Fruit fly (Drosophila melanogaster) whole organism, adult: ENCODE data around the gene CG6937.

Experiments
- CG11617 ChIP-seq: fragments of 200-800 bp; sonication (Bioruptor generic); optimal IDR thresholded peaks from 2 replicates; lab custom pipeline; 2017; ENCODE audit warnings: mild to moderate bottlenecking, missing biosample characterization, missing genetic modification reagents, missing genetic modification characterization
- CG12768 ChIP-seq: fragments of 200-800 bp; sonication (Bioruptor generic); optimal IDR thresholded peaks from 2 replicates; lab custom pipeline; 2017; ENCODE audit warnings: missing biosample characterization, missing genetic modification characterization, mild to moderate bottlenecking, moderate library complexity, missing genetic modification reagents
- CG14711 ChIP-seq: fragments of 200-800 bp; sonication (Bioruptor generic); optimal IDR thresholded peaks from 2 replicates; lab custom pipeline; 2018; ENCODE audit warnings: missing biosample characterization, mild to moderate bottlenecking, missing genetic modification characterization, moderate library complexity
- CG7045 ChIP-seq: fragments of 200-800 bp; sonication (Bioruptor generic); optimal IDR thresholded peaks from 2 replicates; lab custom pipeline; 2017; ENCODE audit warnings: missing biosample characterization, mild to moderate bottlenecking, missing genetic modification characterization
- kay ChIP-seq: fragments of 200-800 bp; sonication (Bioruptor generic); peaks from one replicate; lab custom pipeline; 2016; ENCODE audit warnings: missing biosample characterization, missing genetic modification characterization, borderline replicate concordance

dm6 chr3R:22609185-22609584 is 24.6 kb downstream of the CG6937 start, which contains the start of gene CG13843:
- TF ChIP-seq CG7045 (GFP tag; lab: Kevin White, UChicago) (no peak), CG11617 (GFP tag; lab: Kevin White, UChicago) (no peak), kay (GFP tag; lab: Kevin White, UChicago) (no peak), CG14711 (tag; lab: Kevin White, UChicago) (no peak), CG12768 (GFP tag; lab: Kevin White, UChicago) (no peak)
